Worm (Caenorhabditis elegans): ENCODE data around the gene F35B12.10.
A peak's percentile ranks its signal among the peaks of the same experiment; 100 is the strongest.

- no peak for TF ChIP-seq elt-3 (tag; optimal IDR thresholded peaks at IDR 0.05)
- no peak for TF ChIP-seq nhr-11 (tag; optimal IDR thresholded peaks at IDR 0.05)
- no peak for TF ChIP-seq skn-1 (tag; optimal IDR thresholded peaks at IDR 0.05)
- no peak for TF ChIP-seq ztf-4 (tag; optimal IDR thresholded peaks at IDR 0.05)
- TF ChIP-seq zag-1 (tag; optimal IDR thresholded peaks at IDR 0.05): no peak
- TF ChIP-seq ama-1 (optimal IDR thresholded peaks at IDR 0.05): peak; percentile 86
- no peak for TF ChIP-seq egl-27 (tag; optimal IDR thresholded peaks at IDR 0.05)
- no peak for TF ChIP-seq unc-39 (tag; optimal IDR thresholded peaks at IDR 0.05)
- no peak for TF ChIP-seq snpc-4 (tag; optimal IDR thresholded peaks at IDR 0.05)
- no peak for TF ChIP-seq fos-1 (tag; optimal IDR thresholded peaks at IDR 0.05)
- TF ChIP-seq pqm-1 (tag; optimal IDR thresholded peaks at IDR 0.05): no peak
- TF ChIP-seq unc-62 (GFP tag; optimal IDR thresholded peaks at IDR 0.05): no peak
- TF ChIP-seq nhr-76 (tag; optimal IDR thresholded peaks at IDR 0.05): no peak
- TF ChIP-seq aly-2 (tag; optimal IDR thresholded peaks at IDR 0.05): no peak
These were observed 13.0 kb downstream of the F35B12.10 start, which contains the start of gene nlp-24 for ce11 chrV:11615948-11616681.
